Fruit fly (Drosophila melanogaster) whole organism: ENCODE data around the gene CG17292.

ENCODE experiments used
- pan ChIP-seq: fragments of >200 bp; optimal IDR thresholded peaks from 2 replicates; lab custom pipeline; 2017
- psq ChIP-seq: fragments of >200 bp; optimal IDR thresholded peaks from 2 replicates; lab custom pipeline; 2017
- usp ChIP-seq: fragments of >200 bp; optimal IDR thresholded peaks from 2 replicates; lab custom pipeline; 2017; ENCODE audit warnings: missing biosample characterization, missing genetic modification characterization, mixed read lengths

DNA sequence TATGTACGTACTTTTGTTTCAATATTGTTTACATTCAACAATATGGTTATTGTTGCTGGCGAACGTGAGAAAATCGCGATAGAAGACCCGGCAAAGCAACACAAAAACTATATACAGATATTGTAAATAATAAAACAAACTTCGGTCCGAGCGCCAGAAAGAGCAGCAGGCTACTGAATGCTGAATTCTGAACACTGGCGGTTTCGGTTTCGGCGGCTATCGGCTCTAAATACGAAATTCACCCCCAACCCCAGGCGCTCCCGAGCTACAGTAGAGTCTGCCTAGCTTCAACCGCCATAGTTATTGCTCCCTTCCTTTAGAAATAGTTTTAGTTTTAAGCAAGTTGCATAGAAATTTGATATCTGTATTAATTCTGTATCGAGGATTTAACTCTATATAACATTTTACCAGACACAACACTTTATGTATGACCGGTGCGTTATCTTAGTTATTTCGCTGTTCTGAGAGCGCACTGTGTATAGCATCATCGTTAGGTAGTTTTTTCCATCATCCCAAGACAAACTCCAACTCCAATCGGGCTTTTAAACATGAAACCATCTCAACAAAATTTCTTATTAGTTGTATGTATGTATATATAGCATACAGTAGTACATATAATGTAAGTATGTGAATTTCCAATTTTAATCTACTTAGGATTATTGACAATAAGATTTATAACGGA is 7.8 kb upstream of the CG17292 start, which contains the start of gene CG7627:
- no peak for TF ChIP-seq pan (lab: Kevin White, UChicago)
- TF ChIP-seq psq: no peak
- no peak for TF ChIP-seq usp (GFP tag; lab: Kevin White, UChicago)
